Worm (Caenorhabditis elegans): ENCODE data around the gene ndab-2.

ce11 chrIII:7199467-7199866, 18.9 kb downstream of the ndab-2 start:
- no peak for TF ChIP-seq nhr-11 (tag; optimal IDR thresholded peaks at IDR 0.05)
- no peak for TF ChIP-seq pha-4 (tag; optimal IDR thresholded peaks at IDR 0.05)
- no peak for TF ChIP-seq ets-4 (tag; optimal IDR thresholded peaks at IDR 0.05)
- TF ChIP-seq unc-86 (tag; optimal IDR thresholded peaks at IDR 0.05) = no peak
- TF ChIP-seq gmeb-2 (tag; optimal IDR thresholded peaks at IDR 0.05) = no peak
- TF ChIP-seq ceh-45 (GFP tag; IDR thresholded peaks at IDR 0.05) = no peak
- TF ChIP-seq ttx-3 (tag; optimal IDR thresholded peaks at IDR 0.05) = no peak
- no peak for TF ChIP-seq rnt-1 (tag; optimal IDR thresholded peaks at IDR 0.05)
- no peak for TF ChIP-seq dmd-4 (tag; optimal IDR thresholded peaks at IDR 0.05; ENCODE audit: borderline replicate concordance)
- TF ChIP-seq fkh-6 (tag; optimal IDR thresholded peaks at IDR 0.05) = no peak
